Worm (Caenorhabditis elegans): ENCODE data around the gene vig-1.
A peak's percentile ranks its signal among the peaks of the same experiment; 100 is the strongest.

Gene vig-1

ce11 chrII:1325604-1326003 is 4.8 kb downstream of the vig-1 start:
- TF ChIP-seq lin-32 (GFP tag; optimal IDR thresholded peaks at IDR 0.05) (no peak), ceh-43 (GFP tag; optimal IDR thresholded peaks at IDR 0.05) (no peak), lsy-2 (tag; optimal IDR thresholded peaks at IDR 0.05) (no peak), unc-39 (tag; optimal IDR thresholded peaks at IDR 0.05) (no peak), ztf-11 (tag; optimal IDR thresholded peaks at IDR 0.05) (no peak), nhr-2 (tag; optimal IDR thresholded peaks at IDR 0.05) (no peak)

ce11 chrII:1326689-1327088 is 5.9 kb downstream of the vig-1 start, which contains the start of gene jip-1:
Gene jip-1, plus strand, starts transcription at chrII:1326989.
- TF ChIP-seq bed-3 (GFP tag; optimal IDR thresholded peaks at IDR 0.05) (no peak), ceh-39 (tag; optimal IDR thresholded peaks at IDR 0.05) (no peak), cnd-1 (tag; optimal IDR thresholded peaks at IDR 0.05) (no peak), flh-1 (GFP tag; optimal IDR thresholded peaks at IDR 0.05) (no peak)

ce11 chrII:1329887-1330286 is 9.1 kb downstream of the vig-1 start:
- TF ChIP-seq M03D4.4 (tag; optimal IDR thresholded peaks at IDR 0.05) = no peak
- TF ChIP-seq tbx-8 (GFP tag; optimal IDR thresholded peaks at IDR 0.05) = no peak
- no peak for TF ChIP-seq unc-39 (tag; optimal IDR thresholded peaks at IDR 0.05)
- no peak for TF ChIP-seq nhr-28 (tag; optimal IDR thresholded peaks at IDR 0.05)
- TF ChIP-seq unc-62 (GFP tag; optimal IDR thresholded peaks at IDR 0.05) = no peak
- TF ChIP-seq ztf-11 (tag; optimal IDR thresholded peaks at IDR 0.05) = no peak
- no peak for TF ChIP-seq flh-1 (GFP tag; optimal IDR thresholded peaks at IDR 0.05)
- no peak for TF ChIP-seq sem-2 (GFP tag; optimal IDR thresholded peaks at IDR 0.05)
- TF ChIP-seq mep-1 (tag; optimal IDR thresholded peaks at IDR 0.05) = no peak
- TF ChIP-seq ceh-83 (GFP tag; optimal IDR thresholded peaks at IDR 0.05) = no peak
- no peak for TF ChIP-seq ceh-43 (GFP tag; optimal IDR thresholded peaks at IDR 0.05)
- TF ChIP-seq ham-2 (GFP tag; optimal IDR thresholded peaks at IDR 0.05) = no peak
- TF ChIP-seq ces-1 (GFP tag; optimal IDR thresholded peaks at IDR 0.05) = no peak
- no peak for TF ChIP-seq zip-8 (tag; optimal IDR thresholded peaks at IDR 0.05)
- TF ChIP-seq mab-5 (tag; optimal IDR thresholded peaks at IDR 0.05) = no peak
- no peak for TF ChIP-seq drap-1 (GFP tag; optimal IDR thresholded peaks at IDR 0.05)
- TF ChIP-seq pha-4 (tag; optimal IDR thresholded peaks at IDR 0.05) = no peak

DNA sequence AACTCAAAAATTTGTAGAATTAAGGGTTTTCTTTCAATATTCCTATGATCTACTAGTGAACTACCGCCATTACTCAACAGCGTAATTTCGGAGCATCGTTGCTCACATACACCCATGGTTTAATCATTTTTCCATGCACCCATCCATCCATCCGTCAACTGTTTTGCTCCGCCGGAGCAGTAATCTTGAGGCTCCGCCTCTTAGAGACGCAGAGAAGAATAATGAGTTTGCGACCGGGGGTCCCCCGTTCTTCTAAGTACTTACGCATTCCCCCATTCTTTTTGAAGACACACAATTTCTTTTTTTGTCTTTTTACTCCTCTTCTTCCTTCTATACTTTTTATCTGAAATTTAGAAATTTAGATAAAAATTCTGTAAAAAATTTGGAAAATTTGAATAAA is 17.4 kb downstream of the vig-1 start:
- TF ChIP-seq pha-4 (tag; optimal IDR thresholded peaks at IDR 0.05) (no peak), ztf-11 (tag; optimal IDR thresholded peaks at IDR 0.05) (no peak), mep-1 (tag; optimal IDR thresholded peaks at IDR 0.05) (no peak), ces-1 (GFP tag; optimal IDR thresholded peaks at IDR 0.05) (peak; percentile 44), ceh-43 (GFP tag; optimal IDR thresholded peaks at IDR 0.05) (no peak), hlh-1 (tag; optimal IDR thresholded peaks at IDR 0.05) (peak; percentile 6), tbx-8 (GFP tag; optimal IDR thresholded peaks at IDR 0.05) (no peak), nhr-2 (tag; optimal IDR thresholded peaks at IDR 0.05) (no peak), lin-13 (tag; optimal IDR thresholded peaks at IDR 0.05) (no peak)

DNA sequence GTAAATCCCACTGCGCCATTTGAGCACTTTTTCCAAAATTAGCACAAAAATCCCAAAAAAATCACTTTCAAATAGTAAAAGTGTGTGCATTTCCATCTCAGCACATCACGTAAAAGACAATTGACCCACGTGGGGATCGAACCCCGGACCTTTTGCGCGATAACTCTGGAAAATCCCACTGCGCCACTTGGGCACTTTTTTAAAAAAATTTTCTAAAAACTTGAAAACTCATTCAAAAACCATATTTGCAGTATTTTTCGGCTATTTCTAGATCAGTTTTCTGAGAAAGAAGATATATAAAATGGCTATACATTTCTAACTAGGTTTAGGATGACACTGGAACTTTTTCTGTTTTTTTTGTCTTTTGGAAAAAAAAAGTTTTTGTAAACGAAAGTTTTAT is 19.2 kb downstream of the vig-1 start:
- TF ChIP-seq nhr-76 (tag; optimal IDR thresholded peaks at IDR 0.05) (no peak), M03D4.4 (tag; optimal IDR thresholded peaks at IDR 0.05) (no peak)

ce11 chrII:1341416-1341815 is 20.6 kb downstream of the vig-1 start:
- TF ChIP-seq unc-62 (GFP tag; optimal IDR thresholded peaks at IDR 0.05) (no peak), ces-1 (GFP tag; optimal IDR thresholded peaks at IDR 0.05) (peak; percentile 98)

DNA sequence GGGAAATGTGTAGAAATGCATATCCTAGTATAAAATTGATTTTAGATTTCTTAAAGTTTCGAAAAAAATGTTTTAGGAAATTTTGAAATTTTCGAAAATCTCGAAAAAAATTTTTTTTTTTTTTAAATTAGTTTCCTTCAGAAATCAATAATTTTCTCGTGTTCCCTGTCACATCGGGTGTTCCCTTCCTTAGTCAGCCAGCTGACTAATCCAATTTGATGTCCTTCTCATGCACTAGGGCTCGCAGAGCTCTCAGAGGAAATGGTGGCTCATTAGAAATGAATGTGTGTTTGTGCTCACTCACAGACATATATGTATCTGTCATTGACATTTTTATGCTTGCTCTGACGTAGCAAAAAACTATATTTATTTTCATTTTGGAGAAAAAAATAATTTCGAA is 22.9 kb downstream of the vig-1 start:
- TF ChIP-seq sem-2 (GFP tag; optimal IDR thresholded peaks at IDR 0.05) (no peak), ces-1 (GFP tag; optimal IDR thresholded peaks at IDR 0.05) (peak; percentile 94)

DNA sequence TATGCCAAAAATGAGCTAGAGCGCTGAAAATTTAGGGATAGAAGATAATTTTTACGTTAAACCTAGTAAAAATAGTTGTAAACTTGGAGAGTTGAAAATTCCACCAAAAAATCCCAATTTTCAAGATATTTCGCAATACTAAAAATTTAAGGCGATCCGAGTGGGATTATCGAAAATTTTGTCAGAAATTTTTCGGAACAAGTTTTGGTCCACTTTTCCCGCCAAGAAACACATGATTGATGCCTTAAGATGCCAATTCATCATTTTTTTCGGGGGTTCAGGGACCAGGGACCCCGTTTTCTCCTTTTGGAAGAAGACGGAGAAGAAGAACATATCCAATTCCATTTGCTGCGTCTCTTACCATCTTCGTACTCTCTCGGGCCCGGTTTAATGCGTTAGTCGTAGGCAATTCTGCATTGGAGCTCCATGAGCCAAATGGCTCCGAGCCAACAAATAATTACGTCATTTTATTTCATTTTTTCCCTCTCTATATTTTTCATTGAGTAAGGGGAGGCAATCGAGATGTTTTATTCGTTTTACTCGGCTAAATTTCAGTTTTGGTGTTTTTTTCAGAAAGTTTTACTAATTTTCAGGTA is 23.8 kb downstream of the vig-1 start:
- TF ChIP-seq ces-1 (GFP tag; optimal IDR thresholded peaks at IDR 0.05) (peak; percentile 71), lin-32 (GFP tag; optimal IDR thresholded peaks at IDR 0.05) (no peak)
